Fruit fly (Drosophila melanogaster) whole organism, wandering third instar larva: ENCODE results near the gene CG16775.

ENCODE experiments used
- CG32264 ChIP-seq: fragments of 200-800 bp; sonication (Bioruptor generic); optimal IDR thresholded peaks from 2 replicates; lab custom pipeline; 2016; ENCODE audit warnings: missing biosample characterization, missing genetic modification characterization
- CG9705 ChIP-seq: fragments of 200-800 bp; sonication (Bioruptor generic); optimal IDR thresholded peaks from 2 replicates; lab custom pipeline; 2018; ENCODE audit warnings: missing biosample characterization, mild to moderate bottlenecking, missing genetic modification characterization
- CrebA ChIP-seq: fragments of 200-800 bp; sonication (Bioruptor generic); optimal IDR thresholded peaks from 2 replicates; lab custom pipeline; 2016; ENCODE audit warnings: missing biosample characterization, mild to moderate bottlenecking, missing genetic modification characterization, borderline replicate concordance
- Dif ChIP-seq: fragments of 200-275, 200-300 bp; sonication (Bioruptor generic); optimal IDR thresholded peaks from 2 replicates; lab custom pipeline; 2018; ENCODE audit warnings: missing biosample characterization, missing genetic modification characterization; ENCODE audit not compliant: partially characterized antibody
- GATAd ChIP-seq: sonication (Bioruptor generic); optimal IDR thresholded peaks from 2 replicates; lab custom pipeline; 2016; ENCODE audit warnings: missing biosample characterization, missing genetic modification characterization
- HLH106 ChIP-seq: fragments of 200-800 bp; optimal IDR thresholded peaks from 3 replicates; lab custom pipeline; 2019; ENCODE audit warnings: missing biosample characterization, mild to moderate bottlenecking, missing genetic modification characterization, moderate library complexity
- Hnf4 ChIP-seq: fragments of 200-800 bp; sonication (Bioruptor generic); optimal IDR thresholded peaks from 2 replicates; lab custom pipeline; 2016; ENCODE audit warnings: missing biosample characterization, mild to moderate bottlenecking, missing genetic modification characterization
- Jra ChIP-seq: sonication (Bioruptor generic); optimal IDR thresholded peaks from 2 replicates; lab custom pipeline; 2016; ENCODE audit warnings: missing biosample characterization, missing genetic modification characterization
- Mio ChIP-seq: sonication (Bioruptor generic); optimal IDR thresholded peaks from 2 replicates; lab custom pipeline; 2016; ENCODE audit warnings: missing biosample characterization, missing genetic modification characterization
- brk ChIP-seq: fragments of 200-800 bp; sonication (Bioruptor generic); optimal IDR thresholded peaks from 2 replicates; lab custom pipeline; 2016; ENCODE audit warnings: missing biosample characterization, mild to moderate bottlenecking, missing genetic modification characterization
- h ChIP-seq: fragments of 200-800 bp; sonication (Bioruptor generic); optimal IDR thresholded peaks from 3 replicates; lab custom pipeline; 2016; ENCODE audit warnings: missing biosample characterization, mild to moderate bottlenecking, missing genetic modification characterization
- pan ChIP-seq: fragments of >200 bp; optimal IDR thresholded peaks from 2 replicates; lab custom pipeline; 2017
- psq ChIP-seq: fragments of 200-800 bp; sonication (Bioruptor generic); optimal IDR thresholded peaks from 3 replicates; lab custom pipeline; 2017; ENCODE audit warnings: missing biosample characterization, mild to moderate bottlenecking, missing genetic modification characterization, moderate library complexity
- sage ChIP-seq: fragments of 200-800 bp; sonication (Bioruptor generic); optimal IDR thresholded peaks from 2 replicates; lab custom pipeline; 2016; ENCODE audit warnings: missing biosample characterization, mild to moderate bottlenecking, missing genetic modification characterization

- TF ChIP-seq Dif (GFP tag; lab: Kevin White, UChicago) (no peak), GATAd (GFP tag; lab: Kevin White, UChicago) (no peak), Jra (GFP tag; lab: Kevin White, UChicago) (no peak), pan (lab: Kevin White, UChicago) (no peak), Hnf4 (no peak), HLH106 (tag; lab: Kevin White, UChicago) (peak; percentile 4), sage (GFP tag; lab: Kevin White, UChicago) (no peak), Mio (GFP tag; lab: Kevin White, UChicago) (no peak), brk (GFP tag; lab: Kevin White, UChicago) (no peak), psq (GFP tag; lab: Kevin White, UChicago) (no peak), h (GFP tag; lab: Kevin White, UChicago) (no peak), CrebA (no peak), CG9705 (GFP tag; lab: Kevin White, UChicago) (no peak), CG32264 (GFP tag; lab: Kevin White, UChicago) (no peak)
Measured at dm6 chr3L:17846982-17847355, 39.5 kb downstream of the CG16775 start.
